Fruit fly (Drosophila melanogaster) whole organism, embryonic: ENCODE measurements around the gene Dok.

Experiments
- ATbp ChIP-seq: fragments of 200-800 bp; sonication (Bioruptor generic); optimal IDR thresholded peaks from 2 replicates; lab custom pipeline; 2017; ENCODE audit warnings: missing biosample characterization, mild to moderate bottlenecking, missing genetic modification characterization, missing genetic modification reagents
- Ada2b ChIP-seq: fragments of 200-800 bp; sonication (Bioruptor generic); IDR thresholded peaks from 2 replicates; pipeline ENCODE4 v1.3.6; 2022; ENCODE audit warnings: missing biosample characterization, missing genetic modification characterization
- Adf1 ChIP-seq: fragments of 200-800 bp; sonication (Bioruptor generic); IDR thresholded peaks from 2 replicates; pipeline ENCODE4 v1.3.6; 2022; ENCODE audit warnings: missing biosample characterization, missing genetic modification characterization
- CG11085 ChIP-seq: fragments of 200-800 bp; sonication (Bioruptor generic); IDR thresholded peaks from 2 replicates; pipeline ENCODE4 v1.3.6; 2022; ENCODE audit warnings: missing biosample characterization, missing genetic modification characterization
- CG11695 ChIP-seq: fragments of 200-800 bp; sonication (Bioruptor generic); IDR thresholded peaks from 3 replicates; pipeline ENCODE4 v1.3.6; 2022; ENCODE audit warnings: missing biosample characterization, missing genetic modification characterization
- CG11723 ChIP-seq: fragments of 200-800 bp; sonication (Bioruptor generic); optimal IDR thresholded peaks from 2 replicates; lab custom pipeline; 2017; ENCODE audit warnings: missing biosample characterization, mild to moderate bottlenecking, missing genetic modification characterization
- CG12155 ChIP-seq: fragments of 200-800 bp; sonication (Bioruptor generic); optimal IDR thresholded peaks from 3 replicates; lab custom pipeline; 2016; ENCODE audit warnings: missing biosample characterization, missing genetic modification characterization
- CG15514 ChIP-seq: fragments of 200-800 bp; sonication (Bioruptor generic); optimal IDR thresholded peaks from 3 replicates; lab custom pipeline; 2017; ENCODE audit warnings: missing biosample characterization, missing genetic modification characterization, mild to moderate bottlenecking, moderate library complexity, missing genetic modification reagents
- CG1602 ChIP-seq: fragments of 200-800 bp; sonication (Bioruptor generic); optimal IDR thresholded peaks from 3 replicates; lab custom pipeline; 2016; ENCODE audit warnings: missing biosample characterization, missing genetic modification characterization
- CG1603 ChIP-seq: fragments of 200-800 bp; sonication (Bioruptor generic); optimal IDR thresholded peaks from 2 replicates; lab custom pipeline; 2019; ENCODE audit warnings: missing biosample characterization, mild to moderate bottlenecking, missing genetic modification characterization, moderate library complexity
- CG17829 ChIP-seq: fragments of 200-800 bp; optimal IDR thresholded peaks from 2 replicates; lab custom pipeline; 2019; ENCODE audit warnings: missing biosample characterization, mild to moderate bottlenecking, missing genetic modification characterization, moderate library complexity
- CG18262 ChIP-seq: fragments of 200-800 bp; optimal IDR thresholded peaks from 3 replicates; lab custom pipeline; 2019; ENCODE audit warnings: missing biosample characterization, mild to moderate bottlenecking, missing genetic modification characterization, moderate library complexity
- CG2678 ChIP-seq: fragments of 200-800 bp; sonication (Bioruptor generic); optimal IDR thresholded peaks from 3 replicates; lab custom pipeline; 2019; ENCODE audit warnings: missing biosample characterization, mild to moderate bottlenecking, missing genetic modification characterization, moderate library complexity
- CG2712 ChIP-seq: fragments of 200-800 bp; optimal IDR thresholded peaks from 3 replicates; lab custom pipeline; 2019; ENCODE audit warnings: missing biosample characterization, mild to moderate bottlenecking, missing genetic modification characterization, moderate library complexity
- CG2875 ChIP-seq: fragments of 200-800 bp; sonication (Bioruptor generic); optimal IDR thresholded peaks from 2 replicates; lab custom pipeline; 2017; ENCODE audit warnings: missing biosample characterization, mild to moderate bottlenecking, missing genetic modification characterization, missing genetic modification reagents
- CG32532 ChIP-seq: fragments of 200-800 bp; sonication (Bioruptor generic); IDR thresholded peaks from 2 replicates; pipeline ENCODE4 v1.3.6; 2022; ENCODE audit warnings: missing biosample characterization, missing genetic modification characterization
- CG3407 ChIP-seq: fragments of 200-800 bp; sonication (Bioruptor generic); optimal IDR thresholded peaks from 2 replicates; lab custom pipeline; 2018; ENCODE audit warnings: missing biosample characterization, mild to moderate bottlenecking, missing genetic modification characterization
- CG4404 ChIP-seq: fragments of 200-800 bp; sonication (Bioruptor generic); IDR thresholded peaks from 2 replicates; pipeline ENCODE4 v1.3.6; 2022; ENCODE audit warnings: missing biosample characterization, missing genetic modification characterization
- CG5245 ChIP-seq: fragments of 200-800 bp; sonication (Bioruptor generic); optimal IDR thresholded peaks from 3 replicates; lab custom pipeline; 2016; ENCODE audit warnings: missing biosample characterization, missing genetic modification characterization
- CG6683 ChIP-seq: fragments of 200-800 bp; sonication (Bioruptor generic); optimal IDR thresholded peaks from 2 replicates; lab custom pipeline; 2017; ENCODE audit warnings: missing biosample characterization, mild to moderate bottlenecking, missing genetic modification characterization, missing genetic modification reagents
- CG8089 ChIP-seq: fragments of 200-800 bp; sonication (Bioruptor generic); optimal IDR thresholded peaks from 3 replicates; lab custom pipeline; 2016; ENCODE audit warnings: missing biosample characterization, missing genetic modification characterization
- CG9817 ChIP-seq: fragments of 200-800 bp; sonication (Bioruptor generic); optimal IDR thresholded peaks from 2 replicates; lab custom pipeline; 2018; ENCODE audit warnings: missing biosample characterization, mild to moderate bottlenecking, missing genetic modification characterization, moderate library complexity
- Dbx ChIP-seq: fragments of 200-800 bp; sonication (Bioruptor generic); IDR thresholded peaks from 3 replicates; pipeline ENCODE4 v1.3.6; 2022; ENCODE audit warnings: missing biosample characterization, missing genetic modification characterization
- Dref ChIP-seq: fragments of 200-800 bp; sonication (Bioruptor generic); IDR thresholded peaks from 2 replicates; pipeline ENCODE4 v1.3.6; 2022; ENCODE audit warnings: missing biosample characterization, missing genetic modification characterization
- E2f2 ChIP-seq: fragments of 200-800 bp; sonication (Bioruptor generic); IDR thresholded peaks from 2 replicates; pipeline ENCODE4 v1.3.6; 2022; ENCODE audit warnings: missing biosample characterization, missing genetic modification characterization
- Gug ChIP-seq: fragments of 200-800 bp; sonication (Bioruptor generic); IDR thresholded peaks from 4 replicates; pipeline ENCODE4 v1.3.6; 2022; ENCODE audit warnings: missing biosample characterization, missing genetic modification characterization
- HLHmδ ChIP-seq: fragments of 200-800 bp; sonication (Bioruptor generic); optimal IDR thresholded peaks from 2 replicates; lab custom pipeline; 2018; ENCODE audit warnings: missing biosample characterization, mild to moderate bottlenecking, missing genetic modification characterization, moderate library complexity
- Hmx ChIP-seq: fragments of 200-800 bp; sonication (Bioruptor generic); optimal IDR thresholded peaks from 2 replicates; lab custom pipeline; 2016; ENCODE audit warnings: missing biosample characterization, missing genetic modification characterization
- Jarid2 ChIP-seq: fragments of 200-800 bp; sonication (Bioruptor generic); optimal IDR thresholded peaks from 3 replicates; lab custom pipeline; 2017; ENCODE audit warnings: mild to moderate bottlenecking, missing biosample characterization, missing genetic modification reagents, missing genetic modification characterization
- Mes4 ChIP-seq: fragments of 200-800 bp; sonication (Bioruptor generic); optimal IDR thresholded peaks from 2 replicates; lab custom pipeline; 2016; ENCODE audit warnings: missing biosample characterization, missing genetic modification characterization
- Mrtf ChIP-seq: fragments of 200-800 bp; sonication (Bioruptor generic); IDR thresholded peaks from 3 replicates; pipeline ENCODE4 v1.3.6; 2022; ENCODE audit warnings: missing biosample characterization, missing genetic modification characterization
- Sry-δ ChIP-seq: fragments of 200-800 bp; sonication (Bioruptor generic); optimal IDR thresholded peaks from 2 replicates; lab custom pipeline; 2016; ENCODE audit warnings: missing biosample characterization, missing genetic modification characterization
- Xbp1 ChIP-seq: fragments of 200-800 bp; sonication (Bioruptor generic); optimal IDR thresholded peaks from 3 replicates; lab custom pipeline; 2016; ENCODE audit warnings: missing biosample characterization, mild to moderate bottlenecking, missing genetic modification characterization
- ab ChIP-seq: fragments of 200-800 bp; sonication (Bioruptor generic); optimal IDR thresholded peaks from 2 replicates; lab custom pipeline; 2016; ENCODE audit warnings: missing biosample characterization, missing genetic modification characterization
- ara ChIP-seq: fragments of 200-800 bp; sonication (Bioruptor generic); IDR thresholded peaks from 2 replicates; pipeline ENCODE4 v1.3.6; 2022; ENCODE audit warnings: missing biosample characterization, missing genetic modification characterization
- chm ChIP-seq: fragments of 200-800 bp; sonication (Bioruptor generic); IDR thresholded peaks from 2 replicates; pipeline ENCODE4 v1.3.6; 2022; ENCODE audit warnings: missing biosample characterization, missing genetic modification characterization
- gcm ChIP-seq: fragments of 200-800 bp; sonication (Bioruptor generic); optimal IDR thresholded peaks from 2 replicates; lab custom pipeline; 2019; ENCODE audit warnings: missing biosample characterization, mild to moderate bottlenecking, missing genetic modification characterization, moderate library complexity
- gcm2 ChIP-seq: fragments of 200-800 bp; sonication (Bioruptor generic); optimal IDR thresholded peaks from 2 replicates; lab custom pipeline; 2016; ENCODE audit warnings: missing biosample characterization, missing genetic modification characterization
- gsb-n ChIP-seq: fragments of 200-800 bp; sonication (Bioruptor generic); optimal IDR thresholded peaks from 3 replicates; lab custom pipeline; 2018; ENCODE audit warnings: missing biosample characterization, mild to moderate bottlenecking, missing genetic modification characterization
- ind ChIP-seq: fragments of 200-800 bp; sonication (Bioruptor generic); optimal IDR thresholded peaks from 3 replicates; lab custom pipeline; 2016; ENCODE audit warnings: missing biosample characterization, missing genetic modification characterization
- jing ChIP-seq: fragments of 200-800 bp; sonication (Bioruptor generic); optimal IDR thresholded peaks from 2 replicates; lab custom pipeline; 2018; ENCODE audit warnings: missing biosample characterization, mild to moderate bottlenecking, missing genetic modification characterization
- otp ChIP-seq: fragments of 200-800 bp; sonication (Bioruptor generic); IDR thresholded peaks from 3 replicates; pipeline ENCODE4, ENCODE4 v1.3.6; 2022; ENCODE audit warnings: missing biosample characterization, missing genetic modification characterization
- pb ChIP-seq: fragments of 200-800 bp; sonication (Bioruptor generic); optimal IDR thresholded peaks from 3 replicates; lab custom pipeline; 2016; ENCODE audit warnings: missing biosample characterization, missing genetic modification characterization
- ssp ChIP-seq: fragments of 200-800 bp; sonication (Bioruptor generic); IDR thresholded peaks from 2 replicates; pipeline ENCODE4 v1.3.6; 2022; ENCODE audit warnings: missing biosample characterization, missing genetic modification characterization
- tap ChIP-seq: fragments of 200-800 bp; optimal IDR thresholded peaks from 3 replicates; lab custom pipeline; 2019; ENCODE audit warnings: missing biosample characterization, mild to moderate bottlenecking, missing genetic modification characterization, moderate library complexity
- tin ChIP-seq: fragments of 200-800 bp; sonication (Bioruptor generic); optimal IDR thresholded peaks from 3 replicates; lab custom pipeline; 2016; ENCODE audit warnings: missing biosample characterization, missing genetic modification characterization
- trem ChIP-seq: fragments of 200-800 bp; optimal IDR thresholded peaks from 3 replicates; lab custom pipeline; 2019; ENCODE audit warnings: missing biosample characterization, mild to moderate bottlenecking, missing genetic modification characterization, moderate library complexity
- tup ChIP-seq: fragments of 200-800 bp; sonication (Bioruptor generic); optimal IDR thresholded peaks from 2 replicates; lab custom pipeline; 2016; ENCODE audit warnings: missing biosample characterization, mild to moderate bottlenecking, missing genetic modification characterization, moderate library complexity
- twi ChIP-seq: fragments of 200-800 bp; optimal IDR thresholded peaks from 2 replicates; lab custom pipeline; 2019; ENCODE audit warnings: missing biosample characterization, mild to moderate bottlenecking, missing genetic modification characterization, moderate library complexity
- wek ChIP-seq: fragments of 200-800 bp; sonication (Bioruptor generic); optimal IDR thresholded peaks from 3 replicates; lab custom pipeline; 2018; ENCODE audit warnings: missing biosample characterization, mild to moderate bottlenecking, missing genetic modification characterization, moderate library complexity
- zfh1 ChIP-seq: fragments of 200-800 bp; sonication (Bioruptor generic); IDR thresholded peaks from 3 replicates; pipeline ENCODE4 v1.3.6; 2022; ENCODE audit warnings: missing biosample characterization, missing genetic modification characterization

Gene Dok

DNA sequence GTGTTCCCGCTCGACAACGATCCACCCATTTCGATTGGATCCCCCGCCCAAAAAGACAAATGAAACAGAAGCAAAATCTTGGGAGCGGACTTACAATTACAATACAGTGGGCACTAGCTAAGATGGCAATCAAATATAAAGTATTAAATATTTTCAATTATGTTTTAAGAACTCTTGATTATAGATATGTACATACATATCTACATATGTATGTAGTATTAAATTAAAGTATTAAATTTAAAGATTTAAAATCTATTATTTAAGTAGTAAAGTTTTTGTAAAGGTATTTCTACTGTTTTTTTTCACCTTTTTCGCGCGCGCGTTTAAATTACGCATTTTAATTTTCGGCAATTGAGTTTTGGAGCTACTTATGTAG lies 10.8 kb downstream of the Dok start:
- TF ChIP-seq CG9817 (tag; lab: Kevin White, UChicago) (peak; percentile 68), jing (GFP tag; lab: Kevin White, UChicago) (peak; percentile 14), wek (no peak), CG11723 (GFP tag; lab: Kevin White, UChicago) (peak; percentile 51), ara (GFP tag; lab: Robert Waterston, UW) (peak; percentile 31; the same call in 1 of the 2 replicates), tup (GFP tag; lab: Kevin White, UChicago) (peak; percentile 5), gsb-n (tag; lab: Kevin White, UChicago) (peak; percentile 85), CG2875 (GFP tag; lab: Kevin White, UChicago) (peak; percentile 57), CG8089 (GFP tag; lab: Kevin White, UChicago) (no peak), ind (GFP tag; lab: Kevin White, UChicago) (peak; percentile 54), zfh1 (GFP tag; lab: Robert Waterston, UW) (peak; percentile 64; the same call in 1 of the 3 replicates), pb (GFP tag; lab: Kevin White, UChicago) (no peak), CG3407 (GFP tag; lab: Kevin White, UChicago) (peak; percentile 35), Hmx (GFP tag; lab: Kevin White, UChicago) (no peak), Adf1 (GFP tag; lab: Robert Waterston, UW) (no peak), CG17829 (tag; lab: Kevin White, UChicago) (peak; percentile 90), tap (tag; lab: Kevin White, UChicago) (peak; percentile 75), Sry-δ (GFP tag; lab: Kevin White, UChicago) (no peak), Jarid2 (GFP tag; lab: Kevin White, UChicago) (peak; percentile 27), CG2678 (tag; lab: Kevin White, UChicago) (peak; percentile 90), HLHmδ (GFP tag; lab: Kevin White, UChicago) (no peak), ATbp (GFP tag; lab: Kevin White, UChicago) (peak; percentile 56), otp (peak; percentile 33; the same call in 1 of the 3 replicates), Mrtf (GFP tag; lab: Robert Waterston, UW) (peak; percentile 63; the same call in 1 of the 3 replicates), CG4404 (GFP tag; lab: Robert Waterston, UW) (peak; percentile 39; the same call in 1 of the 2 replicates), CG32532 (GFP tag; lab: Robert Waterston, UW) (peak; percentile 87), trem (tag; lab: Kevin White, UChicago) (peak; percentile 60), CG18262 (tag; lab: Kevin White, UChicago) (peak; percentile 92), gcm (peak; percentile 83), tin (GFP tag; lab: Kevin White, UChicago) (peak; percentile 53), Xbp1 (GFP tag; lab: Kevin White, UChicago) (peak; percentile 62), CG5245 (GFP tag; lab: Kevin White, UChicago) (no peak), CG6683 (GFP tag; lab: Kevin White, UChicago) (peak; percentile 45), chm (GFP tag; lab: Robert Waterston, UW) (peak; percentile 48; the same call in 1 of the 2 replicates), CG1603 (tag; lab: Kevin White, UChicago) (peak; percentile 24), Mes4 (GFP tag; lab: Kevin White, UChicago) (no peak), Gug (GFP tag; lab: Robert Waterston, UW) (peak; percentile 48; the same call in 2 of the 4 replicates), CG11085 (GFP tag; lab: Robert Waterston, UW) (peak; percentile 53), CG2712 (peak; percentile 93), CG1602 (peak; percentile 61), CG12155 (peak; percentile 21), Dbx (peak; percentile 68; the same call in 2 of the 3 replicates), CG15514 (GFP tag; lab: Kevin White, UChicago) (peak; percentile 64), twi (peak; percentile 50), ab (GFP tag; lab: Kevin White, UChicago) (no peak), Ada2b (peak; percentile 56), ssp (GFP tag; lab: Robert Waterston, UW) (peak; percentile 63), E2f2 (peak; percentile 59), CG11695 (GFP tag; lab: Robert Waterston, UW) (peak; percentile 60; the same call in 2 of the 3 replicates), Dref (GFP tag; lab: Robert Waterston, UW) (no peak), gcm2 (GFP tag; lab: Kevin White, UChicago) (no peak)
